Worm (Caenorhabditis elegans): ENCODE results near the gene hecd-1.
A peak's percentile ranks its signal among the peaks of the same experiment; 100 is the strongest.

The hecd-1 gene

ce11 chrIV:7084632-7085160, 59.8 kb downstream of the hecd-1 start, which contains the start of gene rps-4 (continued):
- TF ChIP-seq tlf-1 (GFP tag; optimal IDR thresholded peaks at IDR 0.05) (peak; percentile 73), lir-1 (GFP tag; conservative IDR thresholded peaks at IDR 0.05) (0 out of 2 replicates have a peak, but pooled peaks have one; percentile 45), attf-5 (GFP tag; optimal IDR thresholded peaks at IDR 0.05) (peak; percentile 87), B0261.1 (tag; optimal IDR thresholded peaks at IDR 0.05) (no peak), B0019.2 (GFP tag; conservative IDR thresholded peaks at IDR 0.05) (no peak), madf-10 (tag; optimal IDR thresholded peaks at IDR 0.05) (peak; percentile 58), mcd-1 (GFP tag; IDR thresholded peaks at IDR 0.05) (peak; percentile 98), Y53F4B.3 (GFP tag; IDR thresholded peaks at IDR 0.05) (no peak), hrde-1 (tag; optimal IDR thresholded peaks at IDR 0.05; ENCODE audit: borderline replicate concordance) (peak; percentile 45), F23B12.7 (tag; optimal IDR thresholded peaks at IDR 0.05; ENCODE audit: insufficient read depth) (peak; percentile 90), dpl-1 (GFP tag; optimal IDR thresholded peaks at IDR 0.05) (peak; percentile 47), C06A6.2 (GFP tag; conservative IDR thresholded peaks at IDR 0.05) (0 out of 2 replicates have a peak, but pooled peaks have one; percentile 33), ztf-26 (tag; optimal IDR thresholded peaks at IDR 0.05) (peak; percentile 19), pbrm-1 (GFP tag; IDR thresholded peaks at IDR 0.05) (peak; percentile 79), ZK185.1 (tag; optimal IDR thresholded peaks at IDR 0.05; ENCODE audit: poor library complexity, severe bottlenecking) (peak; percentile 77), Y67H2A.10 (GFP tag; conservative IDR thresholded peaks at IDR 0.05) (0 out of 2 replicates have a peak, but pooled peaks have one; percentile 35), C17E4.6 (GFP tag; IDR thresholded peaks at IDR 0.05) (no peak), nfya-1 (tag; optimal IDR thresholded peaks at IDR 0.05; ENCODE audit: borderline replicate concordance, insufficient read depth) (no peak), attf-3 (GFP tag; conservative IDR thresholded peaks at IDR 0.05) (peak; percentile 68), athp-1 (tag; optimal IDR thresholded peaks at IDR 0.05) (peak; percentile 42), fkh-3 (tag; optimal IDR thresholded peaks at IDR 0.05) (no peak), unc-130 (GFP tag; optimal IDR thresholded peaks at IDR 0.05) (peak; percentile 8), snpc-1.1 (tag; optimal IDR thresholded peaks at IDR 0.05; ENCODE audit: insufficient read depth) (peak; percentile 14), somi-1 (GFP tag; optimal IDR thresholded peaks at IDR 0.05) (peak; percentile 24), lin-40 (tag; optimal IDR thresholded peaks at IDR 0.05) (peak; percentile 71), hsf-1 (GFP tag; IDR thresholded peaks at IDR 0.05) (no peak), madf-8 (GFP tag; conservative IDR thresholded peaks at IDR 0.05) (peak; percentile 54), F57C9.4 (tag; optimal IDR thresholded peaks at IDR 0.05) (no peak), ztf-18 (tag; optimal IDR thresholded peaks at IDR 0.05) (peak; percentile 84), F33H1.4 (GFP tag; IDR thresholded peaks at IDR 0.05) (peak; percentile 94), cebp-1 (GFP tag; IDR thresholded peaks at IDR 0.05) (no peak), cebp-1 (tag; optimal IDR thresholded peaks at IDR 0.05) (peak; percentile 77), snpc-1.3 (tag; optimal IDR thresholded peaks at IDR 0.05; ENCODE audit: insufficient read depth) (peak; percentile 81), F22D6.2 (tag; optimal IDR thresholded peaks at IDR 0.05) (no peak), madf-3 (GFP tag; IDR thresholded peaks at IDR 0.05) (peak; percentile 37; the same call in 1 of the 2 replicates), snpc-4 (GFP tag; optimal IDR thresholded peaks at IDR 0.05) (peak; percentile 37), snpc-4 (tag; optimal IDR thresholded peaks at IDR 0.05) (peak; percentile 60 to 88 (median 76)), ceh-79 (tag; optimal IDR thresholded peaks at IDR 0.05) (no peak), ceh-27 (GFP tag; optimal IDR thresholded peaks at IDR 0.05) (peak; percentile 70)
